Worm (Caenorhabditis elegans): ENCODE data around the gene C37C3.11.

- TF ChIP-seq fkh-10 (GFP tag; optimal IDR thresholded peaks at IDR 0.05) (no peak), mdl-1 (tag; optimal IDR thresholded peaks at IDR 0.05) (no peak), daf-16 (GFP tag; optimal IDR thresholded peaks at IDR 0.05) (no peak), daf-16 (tag; optimal IDR thresholded peaks at IDR 0.05) (no peak), nhr-11 (tag; optimal IDR thresholded peaks at IDR 0.05) (no peak), ces-1 (GFP tag; optimal IDR thresholded peaks at IDR 0.05) (no peak), lin-15B (tag; optimal IDR thresholded peaks at IDR 0.05) (no peak), pqm-1 (tag; optimal IDR thresholded peaks at IDR 0.05) (no peak), unc-39 (tag; optimal IDR thresholded peaks at IDR 0.05) (no peak), ZK546.5 (tag; optimal IDR thresholded peaks at IDR 0.05) (no peak), snpc-4 (tag; optimal IDR thresholded peaks at IDR 0.05) (no peak)
Observed at ce11 chrV:7875456-7875855, 10.9 kb upstream of the C37C3.11 start, which contains the start of gene F40A3.4.

All from whole organism, L4 larva.